Worm (Caenorhabditis elegans) whole organism, late embryonic: Measurements from ENCODE around the gene kcnl-1.

Experiments used
- ceh-45 ChIP-seq: fragments of 200-800 bp; sonication (Bioruptor generic); IDR thresholded peaks from 2 replicates; pipeline ENCODE4 v1.3.6; 2022; ENCODE audit warnings: missing genetic modification reagents, missing genetic modification characterization, missing compliant biosample characterization
- elt-2 ChIP-seq: sonication (generic microtip); optimal IDR thresholded peaks from 2 replicates; lab custom pipeline; 2016; ENCODE audit warnings: missing genetic modification reagents, missing genetic modification characterization, missing compliant biosample characterization
- ets-4 ChIP-seq: sonication (generic microtip); optimal IDR thresholded peaks from 2 replicates; lab custom pipeline; 2016; ENCODE audit warnings: missing genetic modification characterization, missing compliant biosample characterization
- gmeb-2 ChIP-seq: sonication (generic microtip); optimal IDR thresholded peaks from 2 replicates; lab custom pipeline; 2016; ENCODE audit warnings: missing genetic modification characterization, inconsistent platforms, missing compliant biosample characterization
- nhr-232 ChIP-seq: sonication (generic microtip); optimal IDR thresholded peaks from 2 replicates; lab custom pipeline; 2016; ENCODE audit warnings: missing genetic modification characterization, missing compliant biosample characterization
- sdc-2 ChIP-seq: sonication (generic microtip); optimal IDR thresholded peaks from 2 replicates; lab custom pipeline; 2016; ENCODE audit warnings: missing genotype, missing genetic modification characterization, missing compliant biosample characterization
- unc-3 ChIP-seq, 2 experiments: fragments of 200-800 bp in 1 of 2; sonication (Bioruptor generic) in 1 of 2; sonication (generic microtip) in 1 of 2; conservative IDR thresholded peaks in 1 of 2; optimal IDR thresholded peaks in 1 of 2; 2 replicates each; pipeline versions ENCODE4 v1.3.6 to Lab custom; 2016 to 2022; ENCODE audit warnings: missing compliant biosample characterization in 2 of 2, missing genetic modification characterization in 2 of 2, missing genetic modification reagents in 1 of 2
- unc-86 ChIP-seq: sonication (generic microtip); optimal IDR thresholded peaks from 2 replicates; lab custom pipeline; 2016; ENCODE audit warnings: missing genetic modification characterization, missing compliant biosample characterization

Gene kcnl-1

DNA sequence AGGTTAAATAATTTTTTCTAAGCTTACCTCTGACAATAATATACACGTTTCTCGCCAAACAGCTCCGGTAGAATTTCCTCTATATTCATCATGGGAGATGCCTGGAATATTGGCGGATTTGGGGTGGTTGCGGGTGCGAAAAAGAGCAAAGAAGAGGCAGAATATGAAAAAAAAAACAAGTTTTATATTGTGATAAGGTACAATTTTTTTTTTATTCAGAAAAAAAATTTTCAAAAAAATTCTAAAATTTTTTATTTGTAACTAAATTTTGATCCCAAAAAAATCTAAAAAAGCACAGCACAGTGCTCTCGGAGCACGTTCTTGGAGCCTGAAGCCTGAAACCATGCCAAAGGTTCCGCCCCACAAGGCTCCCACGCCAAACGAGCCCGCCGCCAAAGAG, 90.0 kb downstream of the kcnl-1 start, which contains the start of gene dmd-3:
TSS of gene dmd-3 (minus strand) at position 101 of the 400 bp plus-strand sequence.
- TF ChIP-seq ets-4 (tag; lab: Kevin White, UChicago) = no peak
- no peak for TF ChIP-seq ceh-45 (GFP tag; lab: Robert Waterston, UW)
- no peak for TF ChIP-seq nhr-232 (tag; lab: Kevin White, UChicago)
- no peak for TF ChIP-seq gmeb-2 (tag; lab: Kevin White, UChicago)
- no peak for TF ChIP-seq sdc-2 (tag; lab: Kevin White, UChicago)
- TF ChIP-seq unc-3 (GFP tag; conservative IDR thresholded peaks at IDR 0.05; lab: Robert Waterston, UW) = no peak
- no peak for TF ChIP-seq unc-3 (tag; optimal IDR thresholded peaks at IDR 0.05; lab: Kevin White, UChicago)
- no peak for TF ChIP-seq unc-86 (tag; lab: Kevin White, UChicago)
- no peak for TF ChIP-seq elt-2 (tag; lab: Kevin White, UChicago)
